Worm (Caenorhabditis elegans) whole organism, early embryonic: Measurements from ENCODE around the gene C31H1.2.

Experiments
- B0310.2 ChIP-seq: sonication (generic microtip); optimal IDR thresholded peaks from 2 replicates; lab custom pipeline; 2016; ENCODE audit warnings: mild to moderate bottlenecking, missing genetic modification characterization, missing compliant biosample characterization
- F13C5.2 ChIP-seq: sonication (generic microtip); optimal IDR thresholded peaks from 2 replicates; lab custom pipeline; 2017; ENCODE audit warnings: mild to moderate bottlenecking, missing genetic modification characterization, inconsistent platforms, missing compliant biosample characterization
- aly-1 ChIP-seq: sonication (generic microtip); optimal IDR thresholded peaks from 2 replicates; lab custom pipeline; 2016; ENCODE audit warnings: missing genetic modification characterization, missing compliant biosample characterization
- ama-1 ChIP-seq: fragments of 150-350 bp; optimal IDR thresholded peaks from 2 replicates; lab custom pipeline; 2014
- ceh-13 ChIP-seq: fragments of 200-800 bp; sonication (Bioruptor generic); optimal IDR thresholded peaks from 2 replicates; lab custom pipeline; 2018; ENCODE audit warnings: mild to moderate bottlenecking, missing genetic modification characterization, missing compliant biosample characterization
- ceh-36 ChIP-seq: sonication (generic microtip); optimal IDR thresholded peaks from 2 replicates; lab custom pipeline; 2016; ENCODE audit warnings: missing genetic modification characterization, inconsistent platforms, missing compliant biosample characterization
- ets-7 ChIP-seq: sonication (generic microtip); optimal IDR thresholded peaks from 2 replicates; lab custom pipeline; 2016; ENCODE audit warnings: missing genotype, missing genetic modification characterization, missing compliant biosample characterization
- flt-1 ChIP-seq: fragments of 200-800 bp; sonication (Bioruptor generic); IDR thresholded peaks from 2 replicates; pipeline ENCODE4 v1.3.6; 2022; ENCODE audit warnings: missing genetic modification characterization, missing compliant biosample characterization
- hmbx-1 ChIP-seq: sonication (generic microtip); optimal IDR thresholded peaks from 2 replicates; lab custom pipeline; 2016; ENCODE audit warnings: mild to moderate bottlenecking, missing genetic modification characterization, missing compliant biosample characterization
- hmg-4 ChIP-seq: fragments of 200-800 bp; sonication (Bioruptor generic); optimal IDR thresholded peaks from 2 replicates; lab custom pipeline; 2018; ENCODE audit warnings: mild to moderate bottlenecking, missing genetic modification characterization, missing compliant biosample characterization
- hnd-1 ChIP-seq: sonication (generic microtip); optimal IDR thresholded peaks from 2 replicates; lab custom pipeline; 2016; ENCODE audit warnings: missing genetic modification characterization, missing compliant biosample characterization
- pes-1 ChIP-seq: fragments of 200-800 bp; sonication (Bioruptor generic); IDR thresholded peaks from 2 replicates; pipeline ENCODE4 v1.3.6; 2022; ENCODE audit warnings: missing genetic modification reagents, missing genetic modification characterization, missing compliant biosample characterization
- scrt-1 ChIP-seq: fragments of 200-800 bp; sonication (Bioruptor generic); IDR thresholded peaks from 2 replicates; pipeline ENCODE4 v1.3.6; 2022; ENCODE audit warnings: missing genetic modification characterization, missing compliant biosample characterization
- sea-1 ChIP-seq: fragments of 200-800 bp; sonication (Bioruptor generic); conservative IDR thresholded peaks from 2 replicates; pipeline ENCODE4 v1.3.6; 2022; ENCODE audit warnings: missing genetic modification characterization, missing compliant biosample characterization
- tbx-11 ChIP-seq: fragments of 200-800 bp; sonication (Bioruptor generic); IDR thresholded peaks from 2 replicates; pipeline ENCODE4 v1.3.6; 2022; ENCODE audit warnings: missing genetic modification characterization, missing compliant biosample characterization
- tbx-37 ChIP-seq: fragments of 200-800 bp; sonication (Bioruptor generic); conservative IDR thresholded peaks from 2 replicates; pipeline ENCODE4 v1.3.6; 2022; ENCODE audit warnings: missing genetic modification reagents, missing genetic modification characterization, missing compliant biosample characterization
- tra-4 ChIP-seq: sonication (generic microtip); optimal IDR thresholded peaks from 2 replicates; lab custom pipeline; 2017; ENCODE audit warnings: missing genetic modification characterization, missing compliant biosample characterization

C31H1.2 gene

ce11 chrIV:5814092-5814650 lies 23.1 kb downstream of the C31H1.2 start, which contains the start of gene oops-1:
TSS of gene oops-1 (minus strand) at chrIV:5814142.
- TF ChIP-seq sea-1 (GFP tag; lab: Robert Waterston, UW) (no peak), ets-7 (tag; lab: Kevin White, UChicago) (no peak), tra-4 (tag; lab: Kevin White, UChicago) (no peak), tbx-37 (GFP tag; lab: Robert Waterston, UW) (no peak), hmbx-1 (tag; lab: Kevin White, UChicago) (no peak), ama-1 (lab: Kevin White, UChicago) (no peak), aly-1 (tag; lab: Kevin White, UChicago) (no peak), ceh-13 (GFP tag; lab: Kevin White, UChicago) (no peak), tbx-11 (GFP tag; lab: Robert Waterston, UW) (no peak), pes-1 (GFP tag; lab: Robert Waterston, UW) (no peak), B0310.2 (tag; lab: Kevin White, UChicago) (no peak), F13C5.2 (no peak), hmg-4 (GFP tag; lab: Kevin White, UChicago) (no peak), ceh-36 (tag; lab: Kevin White, UChicago) (no peak)

ce11 chrIV:5816466-5816865 lies 25.4 kb downstream of the C31H1.2 start:
- no peak for TF ChIP-seq hnd-1 (tag; lab: Kevin White, UChicago)
- no peak for TF ChIP-seq B0310.2 (tag; lab: Kevin White, UChicago)
- no peak for TF ChIP-seq F13C5.2
- no peak for TF ChIP-seq scrt-1 (GFP tag; lab: Robert Waterston, UW)
- no peak for TF ChIP-seq tbx-11 (GFP tag; lab: Robert Waterston, UW)
- no peak for TF ChIP-seq tra-4 (tag; lab: Kevin White, UChicago)
- no peak for TF ChIP-seq ceh-36 (tag; lab: Kevin White, UChicago)
- no peak for TF ChIP-seq flt-1
- no peak for TF ChIP-seq ama-1 (lab: Kevin White, UChicago)
- TF ChIP-seq ceh-13 (GFP tag; lab: Kevin White, UChicago), result no peak
- no peak for TF ChIP-seq hmg-4 (GFP tag; lab: Kevin White, UChicago)
- TF ChIP-seq aly-1 (tag; lab: Kevin White, UChicago), result no peak
- TF ChIP-seq ets-7 (tag; lab: Kevin White, UChicago), result no peak

ce11 chrIV:5817459-5817858 lies 26.4 kb downstream of the C31H1.2 start:
- TF ChIP-seq sea-1 (GFP tag; lab: Robert Waterston, UW), result no peak
- TF ChIP-seq ama-1 (lab: Kevin White, UChicago), result no peak
- no peak for TF ChIP-seq hmbx-1 (tag; lab: Kevin White, UChicago)
- no peak for TF ChIP-seq tra-4 (tag; lab: Kevin White, UChicago)
- no peak for TF ChIP-seq F13C5.2
- no peak for TF ChIP-seq B0310.2 (tag; lab: Kevin White, UChicago)
- TF ChIP-seq flt-1, result no peak

ce11 chrIV:5820056-5820799 lies 29.1 kb downstream of the C31H1.2 start:
- TF ChIP-seq tbx-11 (GFP tag; lab: Robert Waterston, UW) (no peak), scrt-1 (GFP tag; lab: Robert Waterston, UW) (no peak), ets-7 (tag; lab: Kevin White, UChicago) (no peak), hmg-4 (GFP tag; lab: Kevin White, UChicago) (no peak), hnd-1 (tag; lab: Kevin White, UChicago) (no peak), flt-1 (no peak), ceh-13 (GFP tag; lab: Kevin White, UChicago) (no peak), F13C5.2 (no peak), tra-4 (tag; lab: Kevin White, UChicago) (no peak), ceh-36 (tag; lab: Kevin White, UChicago) (no peak), pes-1 (GFP tag; lab: Robert Waterston, UW) (no peak), aly-1 (tag; lab: Kevin White, UChicago) (no peak), tbx-37 (GFP tag; lab: Robert Waterston, UW) (no peak), sea-1 (GFP tag; lab: Robert Waterston, UW) (no peak), hmbx-1 (tag; lab: Kevin White, UChicago) (no peak), B0310.2 (tag; lab: Kevin White, UChicago) (no peak)

- TF ChIP-seq ceh-36 (tag; lab: Kevin White, UChicago), result no peak
- TF ChIP-seq aly-1 (tag; lab: Kevin White, UChicago), result no peak
- TF ChIP-seq tbx-37 (GFP tag; lab: Robert Waterston, UW), result no peak
- TF ChIP-seq F13C5.2, result no peak
- no peak for TF ChIP-seq ceh-13 (GFP tag; lab: Kevin White, UChicago)
- TF ChIP-seq scrt-1 (GFP tag; lab: Robert Waterston, UW), result no peak
- TF ChIP-seq sea-1 (GFP tag; lab: Robert Waterston, UW), result no peak
- no peak for TF ChIP-seq B0310.2 (tag; lab: Kevin White, UChicago)
- TF ChIP-seq ama-1 (lab: Kevin White, UChicago), result no peak
- no peak for TF ChIP-seq hmg-4 (GFP tag; lab: Kevin White, UChicago)
- no peak for TF ChIP-seq hnd-1 (tag; lab: Kevin White, UChicago)
- TF ChIP-seq pes-1 (GFP tag; lab: Robert Waterston, UW), result no peak
- no peak for TF ChIP-seq hmbx-1 (tag; lab: Kevin White, UChicago)
- no peak for TF ChIP-seq tbx-11 (GFP tag; lab: Robert Waterston, UW)
Observed at ce11 chrIV:5820953-5821352, 29.9 kb downstream of the C31H1.2 start.

ce11 chrIV:5821997-5822396 lies 30.9 kb downstream of the C31H1.2 start:
- TF ChIP-seq hmg-4 (GFP tag; lab: Kevin White, UChicago) (no peak), ceh-13 (GFP tag; lab: Kevin White, UChicago) (no peak), sea-1 (GFP tag; lab: Robert Waterston, UW) (no peak), tbx-37 (GFP tag; lab: Robert Waterston, UW) (no peak), ama-1 (lab: Kevin White, UChicago) (no peak), hnd-1 (tag; lab: Kevin White, UChicago) (no peak), tra-4 (tag; lab: Kevin White, UChicago) (no peak), scrt-1 (GFP tag; lab: Robert Waterston, UW) (no peak), tbx-11 (GFP tag; lab: Robert Waterston, UW) (no peak), B0310.2 (tag; lab: Kevin White, UChicago) (no peak), hmbx-1 (tag; lab: Kevin White, UChicago) (no peak), ets-7 (tag; lab: Kevin White, UChicago) (no peak), flt-1 (no peak), F13C5.2 (no peak), ceh-36 (tag; lab: Kevin White, UChicago) (no peak), aly-1 (tag; lab: Kevin White, UChicago) (no peak), pes-1 (GFP tag; lab: Robert Waterston, UW) (no peak)
